Worm (Caenorhabditis elegans): ENCODE data around the gene srw-66.
A peak's percentile ranks its signal among the peaks of the same experiment; 100 is the strongest.

The srw-66 gene

ce11 chrII:1228943-1229342 is 42.8 kb downstream of the srw-66 start:
- TF ChIP-seq T20F7.1 (GFP tag; optimal IDR thresholded peaks at IDR 0.05) (no peak), jun-1 (tag; optimal IDR thresholded peaks at IDR 0.05) (no peak), unc-62 (GFP tag; optimal IDR thresholded peaks at IDR 0.05 in 1 of 2) (peak in 1 of 2 experiments; percentile 92), unc-62 (tag; optimal IDR thresholded peaks at IDR 0.05) (no peak), set-16 (GFP tag; IDR thresholded peaks at IDR 0.05) (peak; percentile 57; the same call in 1 of the 2 replicates), lin-15B (tag; optimal IDR thresholded peaks at IDR 0.05) (no peak)
